Fruit fly (Drosophila melanogaster) whole organism, embryonic: ENCODE measurements around the gene CG3294.

Experiments
- Ada2b ChIP-seq: fragments of 200-800 bp; sonication (Bioruptor generic); IDR thresholded peaks from 2 replicates; pipeline ENCODE4 v1.3.6; 2022; ENCODE audit warnings: missing biosample characterization, missing genetic modification characterization
- BEAF-32 ChIP-seq: fragments of 200-800 bp; sonication (Bioruptor generic); optimal IDR thresholded peaks from 3 replicates; lab custom pipeline; 2017; ENCODE audit warnings: missing biosample characterization, missing genetic modification characterization, mild to moderate bottlenecking, moderate library complexity, missing genetic modification reagents
- CG10543 ChIP-seq: fragments of 200-800 bp; sonication (Bioruptor generic); optimal IDR thresholded peaks from 3 replicates; lab custom pipeline; 2017; ENCODE audit warnings: missing biosample characterization, mild to moderate bottlenecking, missing genetic modification characterization, moderate library complexity
- CG10565 ChIP-seq: fragments of 200-800 bp; sonication (Bioruptor generic); optimal IDR thresholded peaks from 3 replicates; lab custom pipeline; 2016; ENCODE audit warnings: missing biosample characterization, mild to moderate bottlenecking, missing genetic modification characterization
- CG11696 ChIP-seq: fragments of 200-800 bp; sonication (Bioruptor generic); IDR thresholded peaks from 2 replicates; pipeline ENCODE4 v1.3.6; 2022; ENCODE audit warnings: missing biosample characterization, missing genetic modification characterization
- CG1233 ChIP-seq: fragments of 200-800 bp; sonication (Bioruptor generic); optimal IDR thresholded peaks from 4 replicates; lab custom pipeline; 2018; ENCODE audit warnings: missing biosample characterization, mild to moderate bottlenecking, missing genetic modification characterization
- CG13424 ChIP-seq: fragments of 200-800 bp; sonication (Bioruptor generic); optimal IDR thresholded peaks from 2 replicates; lab custom pipeline; 2019; ENCODE audit warnings: missing biosample characterization, mild to moderate bottlenecking, missing genetic modification characterization, moderate library complexity
- CG13894 ChIP-seq: fragments of 200-800 bp; sonication (Bioruptor generic); optimal IDR thresholded peaks from 3 replicates; lab custom pipeline; 2018; ENCODE audit warnings: missing biosample characterization, mild to moderate bottlenecking, missing genetic modification characterization, moderate library complexity
- CG14965 ChIP-seq: fragments of 200-800 bp; sonication (Bioruptor generic); optimal IDR thresholded peaks from 2 replicates; lab custom pipeline; 2016; ENCODE audit warnings: missing biosample characterization, missing genetic modification characterization, borderline replicate concordance
- CG15073 ChIP-seq: fragments of 200-800 bp; sonication (Bioruptor generic); optimal IDR thresholded peaks from 2 replicates; lab custom pipeline; 2016; ENCODE audit warnings: missing biosample characterization, missing genetic modification characterization
- CG1647 ChIP-seq: fragments of 200-800 bp; sonication (Bioruptor generic); optimal IDR thresholded peaks from 3 replicates; lab custom pipeline; 2016; ENCODE audit warnings: missing biosample characterization, missing genetic modification characterization
- CG30431 ChIP-seq: fragments of 200-800 bp; sonication (Bioruptor generic); optimal IDR thresholded peaks from 2 replicates; lab custom pipeline; 2017; ENCODE audit warnings: missing biosample characterization, missing genetic modification characterization
- CG32532 ChIP-seq: fragments of 200-800 bp; sonication (Bioruptor generic); IDR thresholded peaks from 2 replicates; pipeline ENCODE4 v1.3.6; 2022; ENCODE audit warnings: missing biosample characterization, missing genetic modification characterization
- CG3838 ChIP-seq: fragments of 200-800 bp; sonication (Bioruptor generic); optimal IDR thresholded peaks from 3 replicates; lab custom pipeline; 2016; ENCODE audit warnings: missing biosample characterization, missing genetic modification characterization
- CG6683 ChIP-seq: fragments of 200-800 bp; sonication (Bioruptor generic); optimal IDR thresholded peaks from 2 replicates; lab custom pipeline; 2017; ENCODE audit warnings: missing biosample characterization, mild to moderate bottlenecking, missing genetic modification characterization, missing genetic modification reagents
- CG6813 ChIP-seq: fragments of 200-800 bp; sonication (Bioruptor generic); optimal IDR thresholded peaks from 2 replicates; lab custom pipeline; 2017; ENCODE audit warnings: missing biosample characterization, missing genetic modification characterization, mild to moderate bottlenecking, moderate library complexity, missing genetic modification reagents
- CG7839 ChIP-seq: fragments of 200-800 bp; sonication (Bioruptor generic); optimal IDR thresholded peaks from 3 replicates; lab custom pipeline; 2018; ENCODE audit warnings: missing biosample characterization, mild to moderate bottlenecking, missing genetic modification characterization, moderate library complexity
- CG8388 ChIP-seq: fragments of 200-800 bp; sonication (Bioruptor generic); optimal IDR thresholded peaks from 2 replicates; lab custom pipeline; 2019; ENCODE audit warnings: missing biosample characterization, mild to moderate bottlenecking, missing genetic modification characterization, moderate library complexity
- CG8478 ChIP-seq: fragments of >200 bp; optimal IDR thresholded peaks from 2 replicates; lab custom pipeline; 2018
- CG9215 ChIP-seq: fragments of 200-800 bp; sonication (Bioruptor generic); IDR thresholded peaks from 2 replicates; pipeline ENCODE4 v1.3.6; 2022; ENCODE audit warnings: missing biosample characterization, missing genetic modification characterization
- CoRest ChIP-seq: fragments of 200-800 bp; sonication (Bioruptor generic); optimal IDR thresholded peaks from 3 replicates; lab custom pipeline; 2018; ENCODE audit warnings: missing biosample characterization, mild to moderate bottlenecking, missing genetic modification characterization, moderate library complexity
- Dad ChIP-seq: fragments of 200-800 bp; sonication (Bioruptor generic); optimal IDR thresholded peaks from 3 replicates; lab custom pipeline; 2016; ENCODE audit warnings: missing biosample characterization, missing genetic modification characterization
- Deaf1 ChIP-seq: fragments of 200-800 bp; optimal IDR thresholded peaks from 3 replicates; lab custom pipeline; 2019; ENCODE audit warnings: missing biosample characterization, mild to moderate bottlenecking, missing genetic modification characterization, moderate library complexity
- Ets97D ChIP-seq: fragments of 200-800 bp; sonication (Bioruptor generic); optimal IDR thresholded peaks from 3 replicates; lab custom pipeline; 2016; ENCODE audit warnings: missing biosample characterization, missing genetic modification characterization
- H15 ChIP-seq: fragments of 200-800 bp; sonication (Bioruptor generic); IDR thresholded peaks from 3 replicates; pipeline ENCODE4 v1.3.6; 2022; ENCODE audit warnings: missing biosample characterization, missing genetic modification characterization
- HLHmδ ChIP-seq: fragments of 200-800 bp; sonication (Bioruptor generic); optimal IDR thresholded peaks from 2 replicates; lab custom pipeline; 2018; ENCODE audit warnings: missing biosample characterization, mild to moderate bottlenecking, missing genetic modification characterization, moderate library complexity
- Lhr ChIP-seq: fragments of 200-800 bp; sonication (Bioruptor generic); optimal IDR thresholded peaks from 3 replicates; lab custom pipeline; 2017; ENCODE audit warnings: mild to moderate bottlenecking, missing biosample characterization, missing genetic modification reagents, missing genetic modification characterization
- Mes4 ChIP-seq: fragments of 200-800 bp; sonication (Bioruptor generic); optimal IDR thresholded peaks from 2 replicates; lab custom pipeline; 2016; ENCODE audit warnings: missing biosample characterization, missing genetic modification characterization
- Neu2 ChIP-seq: fragments of 200-800 bp; sonication (Bioruptor generic); optimal IDR thresholded peaks from 3 replicates; lab custom pipeline; 2016; ENCODE audit warnings: missing biosample characterization, missing genetic modification characterization, borderline replicate concordance
- Ptx1 ChIP-seq: fragments of 200-800 bp; sonication (Bioruptor generic); IDR thresholded peaks from 2 replicates; pipeline ENCODE4 v1.3.6; 2022; ENCODE audit warnings: missing biosample characterization, missing genetic modification characterization
- aop ChIP-seq: fragments of 200-800 bp; sonication (Bioruptor generic); IDR thresholded peaks from 2 replicates; pipeline ENCODE4 v1.3.6; 2022; ENCODE audit warnings: missing biosample characterization, missing genetic modification characterization
- ap ChIP-seq: fragments of 200-800 bp; sonication (Bioruptor generic); IDR thresholded peaks from 2 replicates; pipeline ENCODE4 v1.3.6; 2022; ENCODE audit warnings: missing biosample characterization, missing genetic modification characterization
- ato ChIP-seq: fragments of 200-800 bp; sonication (Bioruptor generic); IDR thresholded peaks from 2 replicates; pipeline ENCODE4 v1.3.6; 2022; ENCODE audit warnings: missing biosample characterization, missing genetic modification characterization; ENCODE audit not compliant: partially characterized antibody
- bsh ChIP-seq, 2 experiments: fragments of 200-800 bp; sonication (Bioruptor generic); optimal IDR thresholded peaks; 2 replicates each; lab custom pipeline; 2017 to 2018; ENCODE audit warnings: mild to moderate bottlenecking in 2 of 2, missing biosample characterization in 2 of 2, missing genetic modification characterization in 2 of 2, moderate library complexity in 1 of 2
- chif ChIP-seq, 2 experiments: fragments of 200-800 bp; sonication (Bioruptor generic); optimal IDR thresholded peaks; 3 replicates each; lab custom pipeline; 2016; ENCODE audit warnings: missing biosample characterization in 2 of 2, missing genetic modification characterization in 2 of 2
- crol ChIP-seq: fragments of 200-800 bp; sonication (Bioruptor generic); IDR thresholded peaks from 2 replicates; pipeline ENCODE4 v1.3.6; 2022; ENCODE audit warnings: missing biosample characterization, missing genetic modification characterization
- esg ChIP-seq: fragments of 200-800 bp; sonication (Bioruptor generic); conservative IDR thresholded peaks from 2 replicates; pipeline ENCODE4 v1.3.6; 2022; ENCODE audit warnings: missing biosample characterization, missing genetic modification characterization
- ewg ChIP-seq: fragments of 200-800 bp; sonication (Bioruptor generic); optimal IDR thresholded peaks from 3 replicates; lab custom pipeline; 2017; ENCODE audit warnings: mild to moderate bottlenecking, missing biosample characterization, missing genetic modification reagents, missing genetic modification characterization
- fd3F ChIP-seq: fragments of 200-800 bp; sonication (Bioruptor generic); optimal IDR thresholded peaks from 2 replicates; lab custom pipeline; 2018; ENCODE audit warnings: missing biosample characterization, mild to moderate bottlenecking, missing genetic modification characterization, moderate library complexity
- gro ChIP-seq: fragments of 200-800 bp; sonication (Bioruptor generic); optimal IDR thresholded peaks from 2 replicates; lab custom pipeline; 2016; ENCODE audit warnings: missing biosample characterization, missing genetic modification characterization
- gt ChIP-seq: fragments of 200-800 bp; sonication (Bioruptor generic); IDR thresholded peaks from 2 replicates; pipeline ENCODE4 v1.3.6; 2022; ENCODE audit warnings: missing biosample characterization, missing genetic modification characterization
- lbe ChIP-seq: fragments of 200-800 bp; sonication (Bioruptor generic); optimal IDR thresholded peaks from 2 replicates; lab custom pipeline; 2016; ENCODE audit warnings: missing biosample characterization, mild to moderate bottlenecking, missing genetic modification characterization
- lilli ChIP-seq: fragments of 200-800 bp; sonication (Bioruptor generic); optimal IDR thresholded peaks from 3 replicates; lab custom pipeline; 2016; ENCODE audit warnings: missing biosample characterization, missing genetic modification characterization
- lov ChIP-seq, 2 experiments: fragments of 200-800 bp in 1 of 2; fragments of >200 bp in 1 of 2; sonication (Bioruptor generic) in 1 of 2; IDR thresholded peaks in 1 of 2; optimal IDR thresholded peaks in 1 of 2; 2 replicates in 1 of 2; 3 replicates in 1 of 2; pipeline versions ENCODE4 v1.3.6 to Lab custom; 2017 to 2022; ENCODE audit warnings: missing biosample characterization in 1 of 2, missing genetic modification characterization in 1 of 2
- nerfin-2 ChIP-seq: fragments of 200-800 bp; sonication (Bioruptor generic); IDR thresholded peaks from 2 replicates; pipeline ENCODE4 v1.3.6; 2022; ENCODE audit warnings: missing biosample characterization, missing genetic modification characterization; ENCODE audit not compliant: partially characterized antibody
- pan ChIP-seq, 4 experiments: fragments of >200 bp in 3 of 4; fragments of 200-800 bp in 1 of 4; sonication (Bioruptor generic) in 1 of 4; optimal IDR thresholded peaks in 3 of 4; IDR thresholded peaks in 1 of 4; 2 replicates each; pipeline versions ENCODE4 v1.3.6 to Lab custom; 2017 to 2022; ENCODE audit warnings: missing biosample characterization in 2 of 4, missing genetic modification characterization in 2 of 4, mixed read lengths in 1 of 4
- zfh1 ChIP-seq: fragments of 200-800 bp; sonication (Bioruptor generic); IDR thresholded peaks from 3 replicates; pipeline ENCODE4 v1.3.6; 2022; ENCODE audit warnings: missing biosample characterization, missing genetic modification characterization

The CG3294 gene

dm6 chr2L:4837772-4838397, 43.5 kb downstream of the CG3294 start, which contains the start of the genes tank and CG12194 (continued):
- TF ChIP-seq zfh1 (GFP tag; lab: Robert Waterston, UW) (peak; percentile 100), CG7839 (tag; lab: Kevin White, UChicago) (peak; percentile 99), H15 (GFP tag; lab: Robert Waterston, UW) (peak; percentile 99), crol (GFP tag; lab: Robert Waterston, UW) (peak; percentile 87), CG11696 (GFP tag; lab: Robert Waterston, UW) (peak; percentile 97), BEAF-32 (GFP tag; lab: Kevin White, UChicago) (peak; percentile 91), CG9215 (GFP tag; lab: Robert Waterston, UW) (peak; percentile 97), Ptx1 (GFP tag; lab: Robert Waterston, UW) (peak; percentile 100), Ets97D (GFP tag; lab: Kevin White, UChicago) (peak; percentile 96), CG14965 (GFP tag; lab: Kevin White, UChicago) (peak; percentile 92), CG8478 (lab: Kevin White, UChicago) (no peak), aop (peak; percentile 95), CoRest (peak; percentile 98), nerfin-2 (GFP tag; lab: Robert Waterston, UW) (peak; percentile 60; the same call in 1 of the 2 replicates), bsh (GFP tag; optimal IDR thresholded peaks at IDR 0.05; lab: Kevin White, UChicago) (peak; percentile 98 to 99), HLHmδ (GFP tag; lab: Kevin White, UChicago) (no peak), CG32532 (GFP tag; lab: Robert Waterston, UW) (peak; percentile 99), CG10565 (GFP tag; lab: Kevin White, UChicago) (peak; percentile 98), lbe (GFP tag; lab: Kevin White, UChicago) (peak; percentile 95), CG13424 (peak; percentile 97), ewg (GFP tag; lab: Kevin White, UChicago) (peak; percentile 99), CG1233 (peak; percentile 99), pan (optimal IDR thresholded peaks at IDR 0.05; lab: Kevin White, UChicago) (no peak), pan (GFP tag; optimal IDR thresholded peaks at IDR 0.05 in 1 of 2, IDR thresholded peaks at IDR 0.05 in 1 of 2) (peak in 1 of 2 experiments; percentile 100), CG10543 (GFP tag; lab: Kevin White, UChicago) (peak; percentile 81), lov (optimal IDR thresholded peaks at IDR 0.05; lab: Kevin White, UChicago) (no peak), lov (GFP tag; IDR thresholded peaks at IDR 0.05; lab: Robert Waterston, UW) (peak; percentile 99), gt (GFP tag; lab: Robert Waterston, UW) (peak; percentile 97), CG3838 (GFP tag; lab: Kevin White, UChicago) (peak; percentile 97), Lhr (GFP tag; lab: Kevin White, UChicago) (peak; percentile 97), Deaf1 (tag; lab: Kevin White, UChicago) (peak; percentile 87), CG6683 (GFP tag; lab: Kevin White, UChicago) (peak; percentile 94), ato (GFP tag; lab: Robert Waterston, UW) (0 out of 2 replicates have a peak, but pooled peaks have one; percentile 47), CG13894 (tag; lab: Kevin White, UChicago) (peak; percentile 84), esg (GFP tag; lab: Robert Waterston, UW) (peak; percentile 99), ap (GFP tag; lab: Robert Waterston, UW) (peak; percentile 99), Dad (GFP tag; lab: Kevin White, UChicago) (peak; percentile 99), lilli (peak; percentile 99), CG8388 (GFP tag; lab: Kevin White, UChicago) (peak; percentile 98), fd3F (GFP tag; lab: Kevin White, UChicago) (peak; percentile 97), Mes4 (peak; percentile 99), Ada2b (GFP tag; lab: Robert Waterston, UW) (peak; percentile 99), chif (GFP tag; optimal IDR thresholded peaks at IDR 0.05; lab: Kevin White, UChicago) (peak; percentile 99), CG1647 (peak; percentile 99), CG15073 (GFP tag; lab: Kevin White, UChicago) (peak; percentile 90), CG30431 (peak; percentile 100), Neu2 (GFP tag; lab: Kevin White, UChicago) (peak; percentile 93), CG6813 (GFP tag; lab: Kevin White, UChicago) (peak; percentile 98), gro (GFP tag; lab: Kevin White, UChicago) (peak; percentile 98)
